ENCODE assay signal across 1 fruit fly cellular context in the genomic region with DNA sequence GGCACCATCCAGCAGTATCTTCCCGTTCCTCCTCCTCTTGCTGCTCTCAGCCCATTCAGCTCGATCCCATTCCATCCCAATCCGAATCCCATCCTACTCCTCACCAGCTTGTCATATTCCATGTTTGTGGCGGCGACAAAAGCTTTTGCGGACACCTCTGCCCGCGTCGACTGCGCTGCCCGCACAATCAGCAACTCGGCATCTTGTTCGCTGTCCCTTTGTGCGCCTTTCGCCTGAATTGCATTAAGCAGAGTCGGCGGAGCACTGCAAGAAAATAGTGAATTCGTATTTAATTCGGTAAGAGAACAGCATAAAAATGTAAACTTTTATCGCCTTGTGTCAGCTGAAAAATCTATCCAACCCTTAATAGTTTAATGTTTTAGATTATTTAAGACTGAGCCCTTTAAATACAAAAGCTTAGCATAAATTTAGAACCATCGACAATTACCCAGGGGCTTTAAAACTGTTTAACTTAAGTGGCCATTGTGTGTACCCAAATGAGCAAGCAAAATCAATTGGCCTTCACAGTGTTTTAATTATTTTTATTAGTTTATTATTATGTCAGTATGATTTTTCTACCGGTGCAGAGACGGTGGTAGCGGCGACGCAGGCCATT.
TF ChIP-seq lines count a peak whose summit lies in the region.

No protein-coding gene starts in this region.

TF ChIP-seq in whole organism, embryonic, 481 proteins besides CTCF, POLR2A, EP300 and RAD21 (continued from another document):
- TF ChIP-seq trem (tag; optimal IDR thresholded peaks at IDR 0.05; lab: Kevin White, UChicago) (peak; percentile 16), Hr51 (GFP tag; optimal IDR thresholded peaks at IDR 0.05; lab: Kevin White, UChicago) (peak in 1 of 2 experiments; percentile 20), CG10462 (GFP tag; optimal IDR thresholded peaks at IDR 0.05; lab: Kevin White, UChicago) (no peak), Sox100B (GFP tag; optimal IDR thresholded peaks at IDR 0.05; lab: Kevin White, UChicago) (peak; percentile 22), Ssrp (tag; optimal IDR thresholded peaks at IDR 0.05; lab: Kevin White, UChicago) (peak; percentile 34), CG4424 (GFP tag; optimal IDR thresholded peaks at IDR 0.05; lab: Kevin White, UChicago) (peak; percentile 9), tna (GFP tag; IDR thresholded peaks at IDR 0.05; lab: Robert Waterston, UW; ENCODE audit: partially characterized antibody) (no peak), gem (tag; optimal IDR thresholded peaks at IDR 0.05; lab: Kevin White, UChicago) (peak; percentile 64), CG4820 (GFP tag; optimal IDR thresholded peaks at IDR 0.05; lab: Kevin White, UChicago) (no peak), Doc3 (GFP tag; IDR thresholded peaks at IDR 0.05; lab: Robert Waterston, UW; ENCODE audit: partially characterized antibody) (no peak), corto (GFP tag; optimal IDR thresholded peaks at IDR 0.05; lab: Kevin White, UChicago) (peak; percentile 54), CG8944 (GFP tag; optimal IDR thresholded peaks at IDR 0.05; lab: Kevin White, UChicago) (no peak), lola (GFP tag; optimal IDR thresholded peaks at IDR 0.05; lab: Kevin White, UChicago) (peak in 1 of 3 experiments; percentile 42), CG14014 (GFP tag; IDR thresholded peaks at IDR 0.05; lab: Robert Waterston, UW) (no peak), vvl (GFP tag; IDR thresholded peaks at IDR 0.05; lab: Robert Waterston, UW) (peak; percentile 13; the same call in 1 of the 2 replicates), nom (GFP tag; optimal IDR thresholded peaks at IDR 0.05; lab: Kevin White, UChicago) (peak; percentile 65), Mrtf (GFP tag; IDR thresholded peaks at IDR 0.05; lab: Robert Waterston, UW) (no peak), en (GFP tag; optimal IDR thresholded peaks at IDR 0.05; lab: Kevin White, UChicago) (no peak), CG30431 (GFP tag; optimal IDR thresholded peaks at IDR 0.05; lab: Kevin White, UChicago) (peak; percentile 12), Asciz (GFP tag; optimal IDR thresholded peaks at IDR 0.05; lab: Kevin White, UChicago) (peak; percentile 28), CG1602 (GFP tag; optimal IDR thresholded peaks at IDR 0.05; lab: Kevin White, UChicago) (no peak), oc (tag; optimal IDR thresholded peaks at IDR 0.05; lab: Kevin White, UChicago) (peak; percentile 2), Vsx1 (GFP tag; optimal IDR thresholded peaks at IDR 0.05; lab: Kevin White, UChicago) (no peak), CG18262 (tag; optimal IDR thresholded peaks at IDR 0.05; lab: Kevin White, UChicago) (peak; percentile 50)
